Fruit fly (Drosophila melanogaster) whole organism, embryonic: ENCODE results near the gene CG13455.

ENCODE experiments used
- Bteb2 ChIP-seq: fragments of 200-800 bp; sonication (Bioruptor generic); optimal IDR thresholded peaks from 2 replicates; lab custom pipeline; 2016; ENCODE audit warnings: missing biosample characterization, missing genetic modification characterization
- CG10267 ChIP-seq: fragments of 200-800 bp; sonication (Bioruptor generic); optimal IDR thresholded peaks from 2 replicates; lab custom pipeline; 2018; ENCODE audit warnings: missing biosample characterization, mild to moderate bottlenecking, missing genetic modification characterization, moderate library complexity
- CG10654 ChIP-seq: fragments of 200-800 bp; sonication (Bioruptor generic); optimal IDR thresholded peaks from 2 replicates; lab custom pipeline; 2016; ENCODE audit warnings: missing biosample characterization, missing genetic modification characterization
- CG11695 ChIP-seq: fragments of 200-800 bp; sonication (Bioruptor generic); IDR thresholded peaks from 3 replicates; pipeline ENCODE4 v1.3.6; 2022; ENCODE audit warnings: missing biosample characterization, missing genetic modification characterization
- CG12942 ChIP-seq: fragments of 200-800 bp; sonication (Bioruptor generic); optimal IDR thresholded peaks from 3 replicates; lab custom pipeline; 2016; ENCODE audit warnings: missing biosample characterization, missing genetic modification characterization
- CG15011 ChIP-seq: fragments of 200-800 bp; sonication (Bioruptor generic); optimal IDR thresholded peaks from 3 replicates; lab custom pipeline; 2018; ENCODE audit warnings: missing biosample characterization, mild to moderate bottlenecking, missing genetic modification characterization
- CG15269 ChIP-seq: fragments of 200-800 bp; sonication (Bioruptor generic); optimal IDR thresholded peaks from 2 replicates; lab custom pipeline; 2018; ENCODE audit warnings: missing biosample characterization, mild to moderate bottlenecking, missing genetic modification characterization, moderate library complexity
- CG1603 ChIP-seq: fragments of 200-800 bp; sonication (Bioruptor generic); optimal IDR thresholded peaks from 2 replicates; lab custom pipeline; 2019; ENCODE audit warnings: missing biosample characterization, mild to moderate bottlenecking, missing genetic modification characterization, moderate library complexity
- CG1792 ChIP-seq: fragments of 200-800 bp; sonication (Bioruptor generic); optimal IDR thresholded peaks from 2 replicates; lab custom pipeline; 2016; ENCODE audit warnings: missing biosample characterization, missing genetic modification characterization
- CG2120 ChIP-seq: fragments of 200-800 bp; sonication (Bioruptor generic); optimal IDR thresholded peaks from 3 replicates; lab custom pipeline; 2016; ENCODE audit warnings: missing biosample characterization, missing genetic modification characterization
- CG2199 ChIP-seq: fragments of 200-800 bp; sonication (Bioruptor generic); IDR thresholded peaks from 3 replicates; pipeline ENCODE4 v1.3.6; 2022; ENCODE audit warnings: missing biosample characterization, missing genetic modification characterization
- CG2202 ChIP-seq: fragments of 200-800 bp; sonication (Bioruptor generic); optimal IDR thresholded peaks from 2 replicates; lab custom pipeline; 2018; ENCODE audit warnings: missing biosample characterization, mild to moderate bottlenecking, missing genetic modification characterization
- CG2678 ChIP-seq: fragments of 200-800 bp; sonication (Bioruptor generic); optimal IDR thresholded peaks from 3 replicates; lab custom pipeline; 2019; ENCODE audit warnings: missing biosample characterization, mild to moderate bottlenecking, missing genetic modification characterization, moderate library complexity
- CG30431 ChIP-seq: fragments of 200-800 bp; sonication (Bioruptor generic); optimal IDR thresholded peaks from 2 replicates; lab custom pipeline; 2017; ENCODE audit warnings: missing biosample characterization, missing genetic modification characterization
- CG3163 ChIP-seq: fragments of 200-800 bp; sonication (Bioruptor generic); optimal IDR thresholded peaks from 3 replicates; lab custom pipeline; 2016; ENCODE audit warnings: missing biosample characterization, missing genetic modification characterization
- CG32532 ChIP-seq: fragments of 200-800 bp; sonication (Bioruptor generic); IDR thresholded peaks from 2 replicates; pipeline ENCODE4 v1.3.6; 2022; ENCODE audit warnings: missing biosample characterization, missing genetic modification characterization
- CG34376 ChIP-seq: fragments of 200-800 bp; sonication (Bioruptor generic); optimal IDR thresholded peaks from 2 replicates; lab custom pipeline; 2018; ENCODE audit warnings: missing biosample characterization, mild to moderate bottlenecking, missing genetic modification characterization
- CG4282 ChIP-seq: fragments of 200-800 bp; sonication (Bioruptor generic); optimal IDR thresholded peaks from 2 replicates; lab custom pipeline; 2016; ENCODE audit warnings: missing biosample characterization, missing genetic modification characterization
- CG4404 ChIP-seq: fragments of 200-800 bp; sonication (Bioruptor generic); IDR thresholded peaks from 2 replicates; pipeline ENCODE4 v1.3.6; 2022; ENCODE audit warnings: missing biosample characterization, missing genetic modification characterization
- CG4424 ChIP-seq: fragments of 200-800 bp; sonication (Bioruptor generic); optimal IDR thresholded peaks from 3 replicates; lab custom pipeline; 2016; ENCODE audit warnings: missing biosample characterization, missing genetic modification characterization
- CG5180 ChIP-seq: fragments of 200-800 bp; sonication (Bioruptor generic); optimal IDR thresholded peaks from 3 replicates; lab custom pipeline; 2017; ENCODE audit warnings: missing biosample characterization, missing genetic modification characterization, mild to moderate bottlenecking, moderate library complexity, missing genetic modification reagents
- CG6683 ChIP-seq: fragments of 200-800 bp; sonication (Bioruptor generic); optimal IDR thresholded peaks from 2 replicates; lab custom pipeline; 2017; ENCODE audit warnings: missing biosample characterization, mild to moderate bottlenecking, missing genetic modification characterization, missing genetic modification reagents
- CG6765 ChIP-seq: fragments of 200-800 bp; sonication (Bioruptor generic); optimal IDR thresholded peaks from 3 replicates; lab custom pipeline; 2017; ENCODE audit warnings: missing biosample characterization, mild to moderate bottlenecking, missing genetic modification characterization
- CG7372 ChIP-seq: fragments of 200-800 bp; sonication (Bioruptor generic); IDR thresholded peaks from 2 replicates; pipeline ENCODE4 v1.3.6; 2022; ENCODE audit warnings: missing biosample characterization, missing genetic modification characterization
- CG8281 ChIP-seq: fragments of 200-800 bp; sonication (Bioruptor generic); optimal IDR thresholded peaks from 2 replicates; lab custom pipeline; 2018; ENCODE audit warnings: missing biosample characterization, mild to moderate bottlenecking, missing genetic modification characterization, moderate library complexity
- CTCF ChIP-seq: fragments of 200-800 bp; sonication (Bioruptor generic); optimal IDR thresholded peaks from 2 replicates; lab custom pipeline; 2017; ENCODE audit warnings: missing biosample characterization, mild to moderate bottlenecking, missing genetic modification characterization, moderate library complexity
- CoRest ChIP-seq: fragments of 200-800 bp; sonication (Bioruptor generic); optimal IDR thresholded peaks from 3 replicates; lab custom pipeline; 2018; ENCODE audit warnings: missing biosample characterization, mild to moderate bottlenecking, missing genetic modification characterization, moderate library complexity
- D19B ChIP-seq: fragments of 200-800 bp; sonication (Bioruptor generic); optimal IDR thresholded peaks from 2 replicates; lab custom pipeline; 2017; ENCODE audit warnings: missing biosample characterization, mild to moderate bottlenecking, missing genetic modification characterization
- Dek ChIP-seq: fragments of 200-800 bp; sonication (Bioruptor generic); optimal IDR thresholded peaks from 3 replicates; lab custom pipeline; 2019; ENCODE audit warnings: missing biosample characterization, mild to moderate bottlenecking, missing genetic modification characterization, moderate library complexity
- Hmr ChIP-seq: fragments of 200-800 bp; sonication (Bioruptor generic); optimal IDR thresholded peaks from 3 replicates; lab custom pipeline; 2017; ENCODE audit warnings: mild to moderate bottlenecking, missing biosample characterization, missing genetic modification reagents, missing genetic modification characterization
- Max ChIP-seq: fragments of 200-800 bp; sonication (Bioruptor generic); optimal IDR thresholded peaks from 2 replicates; lab custom pipeline; 2016; ENCODE audit warnings: missing biosample characterization, mild to moderate bottlenecking, missing genetic modification characterization
- Sox102F ChIP-seq: fragments of 200-800 bp; sonication (Bioruptor generic); optimal IDR thresholded peaks from 2 replicates; lab custom pipeline; 2018; ENCODE audit warnings: missing biosample characterization, mild to moderate bottlenecking, missing genetic modification characterization, moderate library complexity
- Xbp1 ChIP-seq: fragments of 200-800 bp; sonication (Bioruptor generic); optimal IDR thresholded peaks from 3 replicates; lab custom pipeline; 2016; ENCODE audit warnings: missing biosample characterization, mild to moderate bottlenecking, missing genetic modification characterization
- ap ChIP-seq: fragments of 200-800 bp; sonication (Bioruptor generic); IDR thresholded peaks from 2 replicates; pipeline ENCODE4 v1.3.6; 2022; ENCODE audit warnings: missing biosample characterization, missing genetic modification characterization
- bcd ChIP-seq: fragments of 200-800 bp; sonication (Bioruptor generic); optimal IDR thresholded peaks from 2 replicates; lab custom pipeline; 2017; ENCODE audit warnings: missing biosample characterization, mild to moderate bottlenecking, missing genetic modification characterization
- cato ChIP-seq: fragments of 200-800 bp; sonication (Bioruptor generic); optimal IDR thresholded peaks from 2 replicates; lab custom pipeline; 2016; ENCODE audit warnings: missing biosample characterization, missing genetic modification characterization, borderline replicate concordance
- dysf ChIP-seq: fragments of 200-800 bp; sonication (Bioruptor generic); IDR thresholded peaks from 3 replicates; pipeline ENCODE4 v1.3.6; 2022; ENCODE audit warnings: missing biosample characterization, missing genetic modification characterization
- esg ChIP-seq: fragments of 200-800 bp; sonication (Bioruptor generic); conservative IDR thresholded peaks from 2 replicates; pipeline ENCODE4 v1.3.6; 2022; ENCODE audit warnings: missing biosample characterization, missing genetic modification characterization
- grau ChIP-seq: fragments of 200-800 bp; optimal IDR thresholded peaks from 3 replicates; lab custom pipeline; 2019; ENCODE audit warnings: missing biosample characterization, mild to moderate bottlenecking, missing genetic modification characterization, moderate library complexity
- gro ChIP-seq: fragments of 200-800 bp; sonication (Bioruptor generic); optimal IDR thresholded peaks from 2 replicates; lab custom pipeline; 2016; ENCODE audit warnings: missing biosample characterization, missing genetic modification characterization
- hkb ChIP-seq, 2 experiments: fragments of 200-800 bp in 1 of 2; fragments of >200 bp in 1 of 2; sonication (Bioruptor generic) in 1 of 2; IDR thresholded peaks in 1 of 2; optimal IDR thresholded peaks in 1 of 2; 2 replicates each; pipeline versions ENCODE4 v1.3.6 to Lab custom; 2017 to 2022; ENCODE audit warnings: missing biosample characterization in 1 of 2, missing genetic modification characterization in 1 of 2
- org-1 ChIP-seq: fragments of 200-800 bp; sonication (Bioruptor generic); optimal IDR thresholded peaks from 2 replicates; lab custom pipeline; 2017; ENCODE audit warnings: missing biosample characterization, missing genetic modification characterization
- ranshi ChIP-seq: fragments of 200-800 bp; sonication (Bioruptor generic); IDR thresholded peaks from 2 replicates; pipeline ENCODE4 v1.3.6; 2022; ENCODE audit warnings: missing biosample characterization, missing genetic modification characterization
- sc ChIP-seq, 3 experiments: fragments of >200 bp in 2 of 3; fragments of 200-800 bp in 1 of 3; sonication (Bioruptor generic) in 1 of 3; optimal IDR thresholded peaks; 2 replicates in 2 of 3; 3 replicates in 1 of 3; lab custom pipeline; 2017; ENCODE audit warnings: mild to moderate bottlenecking in 1 of 3, missing biosample characterization in 1 of 3, missing genetic modification characterization in 1 of 3, missing genetic modification reagents in 1 of 3
- slp2 ChIP-seq: fragments of 200-800 bp; sonication (Bioruptor generic); optimal IDR thresholded peaks from 2 replicates; lab custom pipeline; 2016; ENCODE audit warnings: missing biosample characterization, missing genetic modification characterization
- vfl ChIP-seq: fragments of 200-800 bp; sonication (Bioruptor generic); optimal IDR thresholded peaks from 2 replicates; lab custom pipeline; 2016; ENCODE audit warnings: missing biosample characterization, missing genetic modification characterization
- zen ChIP-seq: fragments of 200-800 bp; sonication (Bioruptor generic); optimal IDR thresholded peaks from 3 replicates; lab custom pipeline; 2018; ENCODE audit warnings: missing biosample characterization, mild to moderate bottlenecking, missing genetic modification characterization, moderate library complexity

The CG13455 gene

DNA sequence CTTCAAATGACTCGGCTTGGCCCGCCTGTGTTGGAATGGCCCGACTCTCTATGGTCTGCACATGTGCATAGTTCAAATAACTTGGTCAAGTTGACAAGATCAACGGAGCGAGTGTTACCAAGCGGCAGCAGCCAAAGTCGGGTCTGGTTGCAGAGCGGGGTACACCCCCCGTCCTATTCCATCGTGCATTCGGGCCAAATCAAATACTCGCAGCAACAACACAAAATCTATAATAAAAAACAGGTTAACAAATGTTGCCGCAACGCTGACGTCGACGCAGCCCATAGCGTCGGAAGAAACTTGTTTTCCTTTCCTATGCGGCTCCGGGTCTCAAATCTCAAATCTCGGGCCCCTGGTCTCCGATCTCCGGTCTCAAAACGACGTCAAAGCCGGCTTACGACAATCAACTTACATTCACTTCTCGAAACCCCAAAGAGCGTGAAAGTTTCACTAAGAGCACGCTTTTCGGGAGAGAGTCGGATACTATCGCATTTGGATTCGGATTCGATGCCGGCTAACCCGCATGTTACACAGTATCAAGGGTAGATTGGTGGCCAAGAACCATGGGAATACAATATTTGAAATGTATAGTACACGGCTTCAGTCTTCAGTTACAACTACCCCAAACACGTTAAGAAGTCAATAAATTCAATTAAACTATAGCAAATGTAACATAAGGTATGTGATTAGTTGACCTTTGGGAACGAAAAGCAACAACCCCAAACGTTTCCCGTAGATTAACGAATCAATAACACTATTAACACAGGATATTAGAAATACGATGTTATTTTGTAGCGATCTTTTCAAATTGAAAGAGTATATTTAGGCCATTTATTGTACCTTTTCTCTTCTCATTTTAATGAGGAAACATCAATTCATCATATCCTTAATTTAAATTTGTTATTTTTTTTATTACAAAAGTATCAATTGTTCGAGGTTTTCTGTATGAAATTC, 38.2 kb downstream of the CG13455 start (continued):
- TF ChIP-seq CG2120 (GFP tag; lab: Kevin White, UChicago) (peak; percentile 76), gro (GFP tag; lab: Kevin White, UChicago) (peak; percentile 48), CG32532 (GFP tag; lab: Robert Waterston, UW) (peak; percentile 35; the same call in 1 of the 2 replicates), D19B (GFP tag; lab: Kevin White, UChicago) (peak; percentile 99), Bteb2 (GFP tag; lab: Kevin White, UChicago) (peak; percentile 51), zen (tag; lab: Kevin White, UChicago) (peak; percentile 20), dysf (GFP tag; lab: Robert Waterston, UW) (0 out of 3 replicates have a peak, but pooled peaks have one; percentile 37), vfl (GFP tag; lab: Kevin White, UChicago) (peak; percentile 23), CG8281 (no peak), Max (GFP tag; lab: Kevin White, UChicago) (peak; percentile 49), CG34376 (no peak), Xbp1 (GFP tag; lab: Kevin White, UChicago) (peak; percentile 72), hkb (optimal IDR thresholded peaks at IDR 0.05; lab: Kevin White, UChicago) (no peak), hkb (GFP tag; IDR thresholded peaks at IDR 0.05; lab: Robert Waterston, UW) (0 out of 2 replicates have a peak, but pooled peaks have one; percentile 35), grau (tag; lab: Kevin White, UChicago) (peak; percentile 73), CG4424 (peak; percentile 53), ap (GFP tag; lab: Robert Waterston, UW) (0 out of 2 replicates have a peak, but pooled peaks have one; percentile 7), CG1792 (GFP tag; lab: Kevin White, UChicago) (peak; percentile 13), CG4404 (GFP tag; lab: Robert Waterston, UW) (no peak), Sox102F (GFP tag; lab: Kevin White, UChicago) (peak; percentile 52), CG2202 (tag; lab: Kevin White, UChicago) (peak; percentile 28), CG1603 (tag; lab: Kevin White, UChicago) (peak; percentile 44), cato (GFP tag; lab: Kevin White, UChicago) (peak; percentile 45), CG7372 (GFP tag; lab: Robert Waterston, UW) (peak; percentile 44; the same call in 1 of the 2 replicates), CG12942 (GFP tag; lab: Kevin White, UChicago) (peak; percentile 43), CG11695 (GFP tag; lab: Robert Waterston, UW) (peak; percentile 17; the same call in 1 of the 3 replicates), CG3163 (GFP tag; lab: Kevin White, UChicago) (peak; percentile 93), Dek (peak; percentile 70), ranshi (GFP tag; lab: Robert Waterston, UW) (no peak; the same call in 1 of the 2 replicates), bcd (peak; percentile 72), org-1 (peak; percentile 65), sc (optimal IDR thresholded peaks at IDR 0.05; lab: Kevin White, UChicago) (no peak), sc (GFP tag; optimal IDR thresholded peaks at IDR 0.05; lab: Kevin White, UChicago) (peak; percentile 39), CG6683 (GFP tag; lab: Kevin White, UChicago) (peak; percentile 27), CoRest (tag; lab: Kevin White, UChicago) (peak; percentile 87), CG6765 (GFP tag; lab: Kevin White, UChicago) (no peak), CTCF (no peak), CG10654 (GFP tag; lab: Kevin White, UChicago) (peak; percentile 15), CG4282 (GFP tag; lab: Kevin White, UChicago) (no peak), CG15269 (tag; lab: Kevin White, UChicago) (peak; percentile 71), CG10267 (tag; lab: Kevin White, UChicago) (peak; percentile 54), CG5180 (GFP tag; lab: Kevin White, UChicago) (peak; percentile 6), slp2 (GFP tag; lab: Kevin White, UChicago) (peak; percentile 41), Hmr (GFP tag; lab: Kevin White, UChicago) (peak; percentile 79), CG30431 (GFP tag; lab: Kevin White, UChicago) (peak; percentile 36), esg (GFP tag; lab: Robert Waterston, UW) (peak; percentile 20; the same call in 1 of the 2 replicates), CG2678 (tag; lab: Kevin White, UChicago) (peak; percentile 81), CG15011 (GFP tag; lab: Kevin White, UChicago) (peak; percentile 57), CG2199 (GFP tag; lab: Robert Waterston, UW) (peak; percentile 10; the same call in 1 of the 3 replicates)
